Worm (Caenorhabditis elegans): ENCODE data around the gene sss-1.

- TF ChIP-seq him-1 (tag; optimal IDR thresholded peaks at IDR 0.05): no peak
- no peak for TF ChIP-seq dao-5 (tag; optimal IDR thresholded peaks at IDR 0.05)
- no peak for TF ChIP-seq W03F9.2 (tag; optimal IDR thresholded peaks at IDR 0.05)
Observed at ce11 chrIV:9899227-9899626, 5.7 kb upstream of the sss-1 start.

All from whole organism, L4/young adult.